Worm (Caenorhabditis elegans) whole organism, L4 larva: ENCODE results near the gene C03B1.9.

ENCODE experiments used
- F10B5.3 ChIP-seq: sonication (generic microtip); optimal IDR thresholded peaks from 2 replicates; lab custom pipeline; 2016; ENCODE audit warnings: mild to moderate bottlenecking, missing genetic modification characterization, missing compliant biosample characterization
- Y75B8A.6 ChIP-seq: fragments of 200-800 bp; sonication (Bioruptor generic); IDR thresholded peaks from 2 replicates; pipeline ENCODE4 v1.3.6; 2022; ENCODE audit warnings: missing genetic modification reagents, missing genetic modification characterization, missing compliant biosample characterization
- aha-1 ChIP-seq: fragments of 150-350 bp; peaks from one replicate; lab custom pipeline; 2014; ENCODE audit warnings: missing biosample characterization, missing genetic modification characterization
- ces-1 ChIP-seq: fragments of 150-350 bp; sonication (generic microtip); optimal IDR thresholded peaks from 4 replicates; lab custom pipeline; 2014; ENCODE audit warnings: missing biosample characterization, missing genetic modification reagents, missing genetic modification characterization
- daf-12 ChIP-seq: fragments of 150-350 bp; optimal IDR thresholded peaks from 2 replicates; lab custom pipeline; 2014; ENCODE audit warnings: missing biosample characterization, missing genetic modification reagents, missing genetic modification characterization
- ztf-11 ChIP-seq: fragments of 150-350 bp; optimal IDR thresholded peaks from 2 replicates; lab custom pipeline; 2014; ENCODE audit warnings: missing biosample characterization, missing genetic modification characterization

ce11 chrX:6353763-6354162 is 6.8 kb upstream of the C03B1.9 start:
- TF ChIP-seq F10B5.3 (tag; lab: Kevin White, UChicago), result no peak
- no peak for TF ChIP-seq daf-12 (tag; lab: Kevin White, UChicago)
- TF ChIP-seq ces-1 (GFP tag; lab: Kevin White, UChicago), result no peak
- TF ChIP-seq Y75B8A.6 (GFP tag; lab: Robert Waterston, UW), result no peak
- TF ChIP-seq ztf-11 (tag; lab: Kevin White, UChicago), result no peak
- TF ChIP-seq aha-1 (tag; lab: Kevin White, UChicago), result no peak
